Fruit fly (Drosophila melanogaster) whole organism, embryonic: ENCODE results near the gene dpr2.

Source experiments
- Ada2b ChIP-seq: fragments of 200-800 bp; sonication (Bioruptor generic); IDR thresholded peaks from 2 replicates; pipeline ENCODE4 v1.3.6; 2022; ENCODE audit warnings: missing biosample characterization, missing genetic modification characterization
- BEAF-32 ChIP-seq: fragments of 200-800 bp; sonication (Bioruptor generic); optimal IDR thresholded peaks from 3 replicates; lab custom pipeline; 2017; ENCODE audit warnings: missing biosample characterization, missing genetic modification characterization, mild to moderate bottlenecking, moderate library complexity, missing genetic modification reagents
- CG10366 ChIP-seq: fragments of 200-800 bp; sonication (Bioruptor generic); IDR thresholded peaks from 2 replicates; pipeline ENCODE4 v1.3.6; 2022; ENCODE audit warnings: missing biosample characterization, missing genetic modification characterization
- CG12744 ChIP-seq: fragments of 200-800 bp; sonication (Bioruptor generic); optimal IDR thresholded peaks from 2 replicates; lab custom pipeline; 2016; ENCODE audit warnings: missing biosample characterization, missing genetic modification characterization
- CG13287 ChIP-seq: fragments of 200-800 bp; sonication (Bioruptor generic); IDR thresholded peaks from 2 replicates; pipeline ENCODE4 v1.3.6; 2022; ENCODE audit warnings: missing biosample characterization, missing genetic modification characterization; ENCODE audit not compliant: partially characterized antibody
- CG13424 ChIP-seq: fragments of 200-800 bp; sonication (Bioruptor generic); optimal IDR thresholded peaks from 2 replicates; lab custom pipeline; 2019; ENCODE audit warnings: missing biosample characterization, mild to moderate bottlenecking, missing genetic modification characterization, moderate library complexity
- CG1647 ChIP-seq: fragments of 200-800 bp; sonication (Bioruptor generic); optimal IDR thresholded peaks from 3 replicates; lab custom pipeline; 2016; ENCODE audit warnings: missing biosample characterization, missing genetic modification characterization
- CG17568 ChIP-seq: fragments of 200-800 bp; sonication (Bioruptor generic); optimal IDR thresholded peaks from 2 replicates; lab custom pipeline; 2018; ENCODE audit warnings: missing biosample characterization, mild to moderate bottlenecking, missing genetic modification characterization, moderate library complexity
- CG17612 ChIP-seq: fragments of 200-800 bp; sonication (Bioruptor generic); IDR thresholded peaks from 2 replicates; pipeline ENCODE4 v1.3.6; 2022; ENCODE audit warnings: missing biosample characterization, missing genetic modification characterization
- CG17829 ChIP-seq: fragments of 200-800 bp; optimal IDR thresholded peaks from 2 replicates; lab custom pipeline; 2019; ENCODE audit warnings: missing biosample characterization, mild to moderate bottlenecking, missing genetic modification characterization, moderate library complexity
- CG18262 ChIP-seq: fragments of 200-800 bp; optimal IDR thresholded peaks from 3 replicates; lab custom pipeline; 2019; ENCODE audit warnings: missing biosample characterization, mild to moderate bottlenecking, missing genetic modification characterization, moderate library complexity
- CG30020 ChIP-seq: fragments of 200-800 bp; optimal IDR thresholded peaks from 2 replicates; lab custom pipeline; 2019; ENCODE audit warnings: missing biosample characterization, mild to moderate bottlenecking, missing genetic modification characterization, moderate library complexity
- CG7271 ChIP-seq: fragments of 200-800 bp; sonication (Bioruptor generic); optimal IDR thresholded peaks from 2 replicates; lab custom pipeline; 2018; ENCODE audit warnings: missing biosample characterization, mild to moderate bottlenecking, missing genetic modification characterization, moderate library complexity
- CG8359 ChIP-seq: fragments of 200-800 bp; sonication (Bioruptor generic); optimal IDR thresholded peaks from 2 replicates; lab custom pipeline; 2017; ENCODE audit warnings: missing biosample characterization, mild to moderate bottlenecking, missing genetic modification characterization, borderline replicate concordance
- CG8388 ChIP-seq: fragments of 200-800 bp; sonication (Bioruptor generic); optimal IDR thresholded peaks from 2 replicates; lab custom pipeline; 2019; ENCODE audit warnings: missing biosample characterization, mild to moderate bottlenecking, missing genetic modification characterization, moderate library complexity
- CG9215 ChIP-seq: fragments of 200-800 bp; sonication (Bioruptor generic); IDR thresholded peaks from 2 replicates; pipeline ENCODE4 v1.3.6; 2022; ENCODE audit warnings: missing biosample characterization, missing genetic modification characterization
- CG9932 ChIP-seq: fragments of 200-800 bp; sonication (Bioruptor generic); IDR thresholded peaks from 2 replicates; pipeline ENCODE4 v1.3.6; 2022; ENCODE audit warnings: missing biosample characterization, missing genetic modification characterization
- Deaf1 ChIP-seq: fragments of 200-800 bp; optimal IDR thresholded peaks from 3 replicates; lab custom pipeline; 2019; ENCODE audit warnings: missing biosample characterization, mild to moderate bottlenecking, missing genetic modification characterization, moderate library complexity
- Doc2 ChIP-seq: fragments of 200-800 bp; sonication (Bioruptor generic); IDR thresholded peaks from 2 replicates; pipeline ENCODE4 v1.3.6; 2022; ENCODE audit warnings: missing biosample characterization, missing genetic modification characterization
- Elba2 ChIP-seq: fragments of 200-800 bp; sonication (Bioruptor generic); optimal IDR thresholded peaks from 3 replicates; lab custom pipeline; 2016; ENCODE audit warnings: missing biosample characterization, missing genetic modification characterization
- MESR4 ChIP-seq: fragments of 200-800 bp; sonication (Bioruptor generic); optimal IDR thresholded peaks from 2 replicates; lab custom pipeline; 2018; ENCODE audit warnings: missing biosample characterization, mild to moderate bottlenecking, missing genetic modification characterization, moderate library complexity
- MTF-1 ChIP-seq: fragments of 200-800 bp; sonication (Bioruptor generic); optimal IDR thresholded peaks from 2 replicates; lab custom pipeline; 2018; ENCODE audit warnings: missing biosample characterization, mild to moderate bottlenecking, missing genetic modification characterization, borderline replicate concordance
- Meics ChIP-seq: fragments of 200-800 bp; sonication (Bioruptor generic); optimal IDR thresholded peaks from 2 replicates; lab custom pipeline; 2017; ENCODE audit warnings: missing biosample characterization, mild to moderate bottlenecking, missing genetic modification characterization
- NK7.1 ChIP-seq: fragments of 200-800 bp; sonication (Bioruptor generic); optimal IDR thresholded peaks from 3 replicates; lab custom pipeline; 2016; ENCODE audit warnings: missing biosample characterization, missing genetic modification characterization
- Nf-YA ChIP-seq: fragments of 200-800 bp; sonication (Bioruptor generic); IDR thresholded peaks from 2 replicates; pipeline ENCODE4 v1.3.6; 2022; ENCODE audit warnings: missing biosample characterization, missing genetic modification characterization
- Sin3A ChIP-seq: fragments of >200 bp; optimal IDR thresholded peaks from 2 replicates; lab custom pipeline; 2018
- Sry-β ChIP-seq: fragments of 200-800 bp; sonication (Bioruptor generic); optimal IDR thresholded peaks from 2 replicates; lab custom pipeline; 2018; ENCODE audit warnings: missing biosample characterization, mild to moderate bottlenecking, missing genetic modification characterization, moderate library complexity
- Sry-δ ChIP-seq: fragments of 200-800 bp; sonication (Bioruptor generic); optimal IDR thresholded peaks from 2 replicates; lab custom pipeline; 2016; ENCODE audit warnings: missing biosample characterization, missing genetic modification characterization
- YL-1 ChIP-seq: fragments of 200-800 bp; sonication (Bioruptor generic); optimal IDR thresholded peaks from 3 replicates; lab custom pipeline; 2017; ENCODE audit warnings: missing biosample characterization, mild to moderate bottlenecking, missing genetic modification characterization
- ac ChIP-seq: fragments of 200-800 bp; sonication (Bioruptor generic); optimal IDR thresholded peaks from 3 replicates; lab custom pipeline; 2017; ENCODE audit warnings: missing biosample characterization, mild to moderate bottlenecking, missing genetic modification characterization
- chinmo ChIP-seq: fragments of 200-800 bp; sonication (Bioruptor generic); IDR thresholded peaks from 4 replicates; pipeline ENCODE4 v1.3.6; 2022; ENCODE audit warnings: missing biosample characterization, missing genetic modification characterization; ENCODE audit not compliant: partially characterized antibody
- disco-r ChIP-seq: fragments of 200-800 bp; sonication (Bioruptor generic); optimal IDR thresholded peaks from 2 replicates; lab custom pipeline; 2016; ENCODE audit warnings: missing biosample characterization, missing genetic modification characterization
- dysf ChIP-seq: fragments of 200-800 bp; sonication (Bioruptor generic); IDR thresholded peaks from 3 replicates; pipeline ENCODE4 v1.3.6; 2022; ENCODE audit warnings: missing biosample characterization, missing genetic modification characterization
- emc ChIP-seq: fragments of 200-800 bp; sonication (Bioruptor generic); optimal IDR thresholded peaks from 2 replicates; lab custom pipeline; 2016; ENCODE audit warnings: missing biosample characterization, missing genetic modification characterization
- gsb ChIP-seq: fragments of 200-800 bp; sonication (Bioruptor generic); IDR thresholded peaks from 2 replicates; pipeline ENCODE4 v1.3.6; 2022; ENCODE audit warnings: missing biosample characterization, missing genetic modification characterization
- jing ChIP-seq: fragments of 200-800 bp; sonication (Bioruptor generic); optimal IDR thresholded peaks from 2 replicates; lab custom pipeline; 2018; ENCODE audit warnings: missing biosample characterization, mild to moderate bottlenecking, missing genetic modification characterization
- jumu ChIP-seq: fragments of 200-800 bp; sonication (Bioruptor generic); optimal IDR thresholded peaks from 3 replicates; lab custom pipeline; 2016; ENCODE audit warnings: missing biosample characterization, missing genetic modification characterization
- klu ChIP-seq: fragments of 200-800 bp; sonication (Bioruptor generic); IDR thresholded peaks from 2 replicates; pipeline ENCODE4 v1.3.6; 2022; ENCODE audit warnings: missing biosample characterization, missing genetic modification characterization
- lab ChIP-seq: fragments of 200-800 bp; sonication (Bioruptor generic); optimal IDR thresholded peaks from 3 replicates; lab custom pipeline; 2017; ENCODE audit warnings: missing biosample characterization, missing genetic modification characterization, mild to moderate bottlenecking, moderate library complexity, missing genetic modification reagents
- lmd ChIP-seq: fragments of 200-800 bp; sonication (Bioruptor generic); IDR thresholded peaks from 2 replicates; pipeline ENCODE4 v1.3.6; 2022; ENCODE audit warnings: missing biosample characterization, missing genetic modification characterization
- pfk ChIP-seq: fragments of 200-800 bp; sonication (Bioruptor generic); optimal IDR thresholded peaks from 2 replicates; lab custom pipeline; 2018; ENCODE audit warnings: missing biosample characterization, mild to moderate bottlenecking, missing genetic modification characterization, moderate library complexity
- pzg ChIP-seq: fragments of 200-800 bp; sonication (Bioruptor generic); optimal IDR thresholded peaks from 3 replicates; lab custom pipeline; 2018; ENCODE audit warnings: missing biosample characterization, mild to moderate bottlenecking, missing genetic modification characterization, moderate library complexity
- repo ChIP-seq: fragments of 200-800 bp; sonication (Bioruptor generic); optimal IDR thresholded peaks from 2 replicates; lab custom pipeline; 2016; ENCODE audit warnings: missing biosample characterization, missing genetic modification characterization
- sd ChIP-seq: fragments of 200-800 bp; sonication (Bioruptor generic); optimal IDR thresholded peaks from 3 replicates; lab custom pipeline; 2018; ENCODE audit warnings: missing biosample characterization, mild to moderate bottlenecking, missing genetic modification characterization, moderate library complexity
- sim ChIP-seq: fragments of 200-800 bp; sonication (Bioruptor generic); IDR thresholded peaks from 2 replicates; pipeline ENCODE4 v1.3.6; 2022; ENCODE audit warnings: missing biosample characterization, missing genetic modification characterization
- stwl ChIP-seq: fragments of 200-800 bp; sonication (Bioruptor generic); optimal IDR thresholded peaks from 3 replicates; lab custom pipeline; 2018; ENCODE audit warnings: missing biosample characterization, mild to moderate bottlenecking, missing genetic modification characterization, moderate library complexity
- tio ChIP-seq: fragments of 200-800 bp; sonication (Bioruptor generic); optimal IDR thresholded peaks from 2 replicates; lab custom pipeline; 2017; ENCODE audit warnings: missing biosample characterization, missing genetic modification characterization, inconsistent platforms
- tll ChIP-seq, 2 experiments: fragments of 200-800 bp in 1 of 2; fragments of >200 bp in 1 of 2; sonication (Bioruptor generic) in 1 of 2; optimal IDR thresholded peaks; 2 replicates each; lab custom pipeline; 2017 to 2019; ENCODE audit warnings: missing biosample characterization in 2 of 2, missing genetic modification characterization in 2 of 2, mild to moderate bottlenecking in 1 of 2, moderate library complexity in 1 of 2
- tna ChIP-seq: fragments of 200-800 bp; sonication (Bioruptor generic); IDR thresholded peaks from 2 replicates; pipeline ENCODE4 v1.3.6; 2022; ENCODE audit warnings: missing biosample characterization, missing genetic modification characterization; ENCODE audit not compliant: partially characterized antibody

The dpr2 gene

dm6 chr2L:10976046-10976863 is 12.3 kb upstream of the dpr2 start, which contains the start of the genes ATPsynG and SCAR (continued):
- TF ChIP-seq MTF-1 (GFP tag; lab: Kevin White, UChicago) (no peak), emc (GFP tag; lab: Kevin White, UChicago) (no peak), CG13424 (tag; lab: Kevin White, UChicago) (no peak), CG9932 (GFP tag; lab: Robert Waterston, UW) (no peak), NK7.1 (GFP tag; lab: Kevin White, UChicago) (no peak), lmd (GFP tag; lab: Robert Waterston, UW) (no peak), chinmo (no peak), CG7271 (tag; lab: Kevin White, UChicago) (no peak), Ada2b (GFP tag; lab: Robert Waterston, UW) (no peak), Nf-YA (GFP tag; lab: Robert Waterston, UW) (no peak), dysf (GFP tag; lab: Robert Waterston, UW) (no peak), Elba2 (GFP tag; lab: Kevin White, UChicago) (peak; percentile 50), ac (GFP tag; lab: Kevin White, UChicago) (no peak), CG18262 (tag; lab: Kevin White, UChicago) (peak; percentile 11), CG30020 (tag; lab: Kevin White, UChicago) (peak; percentile 58), MESR4 (GFP tag; lab: Kevin White, UChicago) (peak; percentile 94), pzg (peak; percentile 38), Doc2 (no peak), CG17612 (no peak), sd (tag; lab: Kevin White, UChicago) (no peak), CG12744 (GFP tag; lab: Kevin White, UChicago) (no peak), CG9215 (no peak), CG13287 (no peak), Sry-δ (GFP tag; lab: Kevin White, UChicago) (no peak), Sin3A (no peak), tio (no peak), gsb (GFP tag; lab: Robert Waterston, UW) (no peak), CG10366 (GFP tag; lab: Robert Waterston, UW) (no peak), pfk (GFP tag; lab: Kevin White, UChicago) (no peak), CG17829 (peak; percentile 22), YL-1 (GFP tag; lab: Kevin White, UChicago) (peak; percentile 79), Sry-β (GFP tag; lab: Kevin White, UChicago) (no peak), Meics (peak; percentile 13), tna (no peak), Deaf1 (tag; lab: Kevin White, UChicago) (no peak), lab (no peak), sim (no peak), BEAF-32 (GFP tag; lab: Kevin White, UChicago) (peak; percentile 14), stwl (tag; lab: Kevin White, UChicago) (peak; percentile 41), disco-r (GFP tag; lab: Kevin White, UChicago) (no peak), jumu (no peak), tll (GFP tag; optimal IDR thresholded peaks at IDR 0.05; lab: Kevin White, UChicago) (no peak), klu (GFP tag; lab: Robert Waterston, UW) (no peak), CG17568 (GFP tag; lab: Kevin White, UChicago) (no peak), jing (GFP tag; lab: Kevin White, UChicago) (no peak), CG8359 (GFP tag; lab: Kevin White, UChicago) (no peak), CG1647 (GFP tag; lab: Kevin White, UChicago) (no peak), repo (GFP tag; lab: Kevin White, UChicago) (no peak), CG8388 (peak; percentile 16)
